Fruit fly (Drosophila melanogaster) whole organism, embryonic: ENCODE data around the gene CG10301.

Experiments used
- Blimp-1 ChIP-seq: fragments of 200-800 bp; sonication (Bioruptor generic); optimal IDR thresholded peaks from 3 replicates; lab custom pipeline; 2018; ENCODE audit warnings: missing biosample characterization, missing genetic modification characterization, mild to moderate bottlenecking, moderate library complexity, missing genetic modification reagents
- CG15269 ChIP-seq: fragments of 200-800 bp; sonication (Bioruptor generic); optimal IDR thresholded peaks from 2 replicates; lab custom pipeline; 2018; ENCODE audit warnings: missing biosample characterization, mild to moderate bottlenecking, missing genetic modification characterization, moderate library complexity
- CG30431 ChIP-seq: fragments of 200-800 bp; sonication (Bioruptor generic); optimal IDR thresholded peaks from 2 replicates; lab custom pipeline; 2017; ENCODE audit warnings: missing biosample characterization, missing genetic modification characterization
- CG32772 ChIP-seq: fragments of 200-800 bp; sonication (Bioruptor generic); IDR thresholded peaks from 2 replicates; pipeline ENCODE4 v1.3.6; 2022; ENCODE audit warnings: missing biosample characterization, missing genetic modification characterization
- CG7556 ChIP-seq: fragments of 200-800 bp; sonication (Bioruptor generic); optimal IDR thresholded peaks from 2 replicates; lab custom pipeline; 2017; ENCODE audit warnings: missing biosample characterization, mild to moderate bottlenecking, missing genetic modification characterization
- Dll ChIP-seq: fragments of 200-800 bp; sonication (Bioruptor generic); IDR thresholded peaks from 4 replicates; pipeline ENCODE4 v1.3.6; 2022; ENCODE audit warnings: missing biosample characterization, missing genetic modification characterization; ENCODE audit not compliant: partially characterized antibody
- Sox100B ChIP-seq: fragments of 200-800 bp; sonication (Bioruptor generic); optimal IDR thresholded peaks from 3 replicates; lab custom pipeline; 2018; ENCODE audit warnings: missing biosample characterization, mild to moderate bottlenecking, missing genetic modification characterization
- Xrp1 ChIP-seq: fragments of 200-800 bp; sonication (Bioruptor generic); IDR thresholded peaks from 2 replicates; pipeline ENCODE4 v1.3.6; 2022; ENCODE audit warnings: missing biosample characterization, missing genetic modification characterization
- dpn ChIP-seq, 2 experiments: fragments of 200-800 bp; sonication (Bioruptor generic); optimal IDR thresholded peaks; 3 replicates each; lab custom pipeline; 2016; ENCODE audit warnings: missing biosample characterization in 2 of 2, missing genetic modification characterization in 2 of 2
- kay ChIP-seq: fragments of 200-800 bp; sonication (Bioruptor generic); optimal IDR thresholded peaks from 2 replicates; lab custom pipeline; 2016; ENCODE audit warnings: missing biosample characterization, missing genetic modification characterization
- phol ChIP-seq: fragments of 200-800 bp; sonication (Bioruptor generic); optimal IDR thresholded peaks from 3 replicates; lab custom pipeline; 2018; ENCODE audit warnings: missing biosample characterization, mild to moderate bottlenecking, missing genetic modification characterization, moderate library complexity
- pzg ChIP-seq: fragments of 200-800 bp; sonication (Bioruptor generic); optimal IDR thresholded peaks from 3 replicates; lab custom pipeline; 2018; ENCODE audit warnings: missing biosample characterization, mild to moderate bottlenecking, missing genetic modification characterization, moderate library complexity

DNA sequence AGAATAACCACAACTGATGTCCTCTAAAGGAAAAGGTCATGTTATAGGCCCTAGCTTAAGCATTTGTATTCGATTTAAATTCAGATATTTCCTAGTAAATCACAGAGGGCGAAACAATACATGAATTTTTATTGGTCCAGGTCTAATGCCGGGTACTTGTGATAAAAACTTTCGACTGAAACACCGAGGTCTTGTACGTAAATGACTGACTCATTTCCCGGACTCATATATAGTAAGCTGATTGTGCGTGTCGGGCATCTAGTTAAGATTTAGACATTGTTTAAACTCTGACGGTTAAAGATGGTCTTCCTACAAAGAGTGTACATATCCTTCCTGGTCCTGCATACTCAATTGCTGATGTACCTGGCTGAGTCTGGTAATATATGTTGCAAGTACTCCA is 27.8 kb upstream of the CG10301 start, which contains the start of gene CG16710:
- TF ChIP-seq CG32772 (GFP tag; lab: Robert Waterston, UW) (no peak), phol (no peak), dpn (GFP tag; optimal IDR thresholded peaks at IDR 0.05; lab: Kevin White, UChicago) (no peak), Sox100B (GFP tag; lab: Kevin White, UChicago) (no peak), CG7556 (GFP tag; lab: Kevin White, UChicago) (no peak), Blimp-1 (GFP tag; lab: Kevin White, UChicago) (no peak), Xrp1 (no peak), CG30431 (no peak), pzg (no peak), CG15269 (tag; lab: Kevin White, UChicago) (no peak), kay (GFP tag; lab: Kevin White, UChicago) (no peak), Dll (GFP tag; lab: Robert Waterston, UW) (no peak)
